Fruit fly (Drosophila melanogaster) S2 (cell line): Measurements from ENCODE around the gene CG31780.
"Not testable (repeated sequence)": the region's sequence is repeated elsewhere in the genome, so short reads cannot be mapped to it uniquely, and the experiment has no call there.

Experiments used
- CG8478 ChIP-seq: fragments of >200 bp; optimal IDR thresholded peaks from 2 replicates; lab custom pipeline; 2018
- CTCF ChIP-seq, 2 experiments: fragments of >200 bp; optimal IDR thresholded peaks; 2 replicates each; lab custom pipeline; 2018

dm6 chr2L:15660741-15661140, 35.1 kb upstream of the CG31780 start, which contains the start of gene CG18477:
- not testable (repeated sequence) for TF ChIP-seq CG8478 (lab: Kevin White, UChicago); CTCF (optimal IDR thresholded peaks at IDR 0.05; lab: Kevin White, UChicago)
